Worm (Caenorhabditis elegans): ENCODE measurements around the gene F44E7.3.

ce11 chrV:5785372-5785771 is 13.6 kb downstream of the F44E7.3 start, which contains the start of gene F44E7.7:
- TF ChIP-seq blmp-1 (tag; optimal IDR thresholded peaks at IDR 0.05; ENCODE audit: insufficient read depth) (no peak), nhr-12 (tag; optimal IDR thresholded peaks at IDR 0.05) (no peak), ama-1 (optimal IDR thresholded peaks at IDR 0.05) (no peak), snpc-4 (tag; optimal IDR thresholded peaks at IDR 0.05) (no peak), nhr-11 (tag; optimal IDR thresholded peaks at IDR 0.05) (no peak), alr-1 (tag; optimal IDR thresholded peaks at IDR 0.05) (no peak)

Measured in whole organism, L2 larva.